Worm (Caenorhabditis elegans) whole organism, L4 larva: ENCODE data around the gene rsp-2.
A peak's percentile ranks its signal among the peaks of the same experiment; 100 is the strongest.

Experiments
- F26F4.8 ChIP-seq: fragments of 200-800 bp; sonication (Bioruptor generic); conservative IDR thresholded peaks from 2 replicates; pipeline ENCODE4 v1.3.6; 2022; ENCODE audit warnings: missing genetic modification characterization, missing compliant biosample characterization
- R02D3.7 ChIP-seq: fragments of 150-350 bp; sonication (generic microtip); optimal IDR thresholded peaks from 3 replicates; lab custom pipeline; 2014; ENCODE audit warnings: missing biosample characterization, missing genetic modification characterization
- T26A8.4 ChIP-seq: fragments of 200-800 bp; sonication (Bioruptor generic); IDR thresholded peaks from 2 replicates; pipeline ENCODE4 v1.3.6; 2022; ENCODE audit warnings: missing genetic modification characterization, missing compliant biosample characterization
- Y48G9A.11 ChIP-seq: fragments of 200-800 bp; sonication (Bioruptor generic); IDR thresholded peaks from 2 replicates; pipeline ENCODE4 v1.3.6; 2022; ENCODE audit warnings: missing genetic modification reagents, missing genetic modification characterization, missing compliant biosample characterization
- Y5F2A.4 ChIP-seq: fragments of 200-800 bp; sonication (Bioruptor generic); optimal IDR thresholded peaks from 2 replicates; lab custom pipeline; 2018; ENCODE audit warnings: mild to moderate bottlenecking, missing genetic modification characterization, missing compliant biosample characterization
- ZK337.2 ChIP-seq: fragments of 200-800 bp; sonication (Bioruptor generic); IDR thresholded peaks from 2 replicates; pipeline ENCODE4 v1.3.6; 2022; ENCODE audit warnings: missing genetic modification reagents, missing genetic modification characterization, missing compliant biosample characterization
- ZK546.5 ChIP-seq, 2 experiments: sonication (generic microtip); optimal IDR thresholded peaks; 2 replicates each; lab custom pipeline; 2017; ENCODE audit warnings: missing biosample characterization in 2 of 2, missing genetic modification characterization in 2 of 2
- aha-1 ChIP-seq: fragments of 150-350 bp; peaks from one replicate; lab custom pipeline; 2014; ENCODE audit warnings: missing biosample characterization, missing genetic modification characterization
- arid-1 ChIP-seq: fragments of 200-800 bp; sonication (Bioruptor generic); conservative IDR thresholded peaks from 2 replicates; pipeline ENCODE4 v1.3.6; 2022; ENCODE audit warnings: missing genetic modification reagents, missing genetic modification characterization, missing compliant biosample characterization
- attf-4 ChIP-seq: sonication (generic microtip); optimal IDR thresholded peaks from 3 replicates; lab custom pipeline; 2017; ENCODE audit warnings: missing biosample characterization, missing genetic modification characterization
- ceh-44 ChIP-seq: fragments of 200-800 bp; sonication (Bioruptor generic); IDR thresholded peaks from 2 replicates; pipeline ENCODE4 v1.3.6; 2022; ENCODE audit warnings: missing genetic modification reagents, missing genetic modification characterization, missing compliant biosample characterization
- ceh-62 ChIP-seq: sonication (generic microtip); optimal IDR thresholded peaks from 2 replicates; lab custom pipeline; 2017; ENCODE audit warnings: missing biosample characterization, missing genetic modification characterization
- daf-12 ChIP-seq: fragments of 150-350 bp; optimal IDR thresholded peaks from 2 replicates; lab custom pipeline; 2014; ENCODE audit warnings: missing biosample characterization, missing genetic modification reagents, missing genetic modification characterization
- dmd-6 ChIP-seq: fragments of 200-800 bp; sonication (Bioruptor generic); IDR thresholded peaks from 2 replicates; pipeline ENCODE4 v1.3.6; 2022; ENCODE audit warnings: missing genetic modification reagents, missing genetic modification characterization, missing compliant biosample characterization
- dmd-8 ChIP-seq: fragments of 200-800 bp; sonication (Bioruptor generic); IDR thresholded peaks from 2 replicates; pipeline ENCODE4 v1.3.6; 2022; ENCODE audit warnings: missing genetic modification characterization, missing compliant biosample characterization
- dmd-9 ChIP-seq: fragments of 200-800 bp; sonication (Bioruptor generic); IDR thresholded peaks from 2 replicates; pipeline ENCODE4 v1.3.6; 2022; ENCODE audit warnings: missing genetic modification reagents, missing genetic modification characterization, missing compliant biosample characterization
- dpl-1 ChIP-seq: fragments of 150-350 bp; optimal IDR thresholded peaks from 2 replicates; lab custom pipeline; 2014; ENCODE audit warnings: missing biosample characterization, missing genetic modification reagents, missing genetic modification characterization
- dve-1 ChIP-seq: sonication (generic microtip); optimal IDR thresholded peaks from 2 replicates; lab custom pipeline; 2017; ENCODE audit warnings: antibody characterized with exemption, mild to moderate bottlenecking, missing genetic modification characterization, missing compliant biosample characterization; ENCODE audit not compliant: insufficient read depth
- egl-43 ChIP-seq: fragments of 200-800 bp; sonication (Bioruptor generic); IDR thresholded peaks from 2 replicates; pipeline ENCODE4 v1.3.6; 2022; ENCODE audit warnings: missing genetic modification reagents, missing genetic modification characterization, missing compliant biosample characterization
- hif-1 ChIP-seq, 2 experiments: sonication (generic microtip); optimal IDR thresholded peaks; 2 replicates each; lab custom pipeline; 2016 to 2017; ENCODE audit warnings: missing compliant biosample characterization in 2 of 2, missing genetic modification characterization in 2 of 2, missing genetic modification reagents in 2 of 2, missing genotype in 2 of 2, mild to moderate bottlenecking in 1 of 2
- hlh-11 ChIP-seq: fragments of 200-800 bp; sonication (Bioruptor generic); optimal IDR thresholded peaks from 2 replicates; lab custom pipeline; 2018; ENCODE audit warnings: mild to moderate bottlenecking, missing genetic modification characterization, missing compliant biosample characterization
- hlh-30 ChIP-seq: sonication (generic microtip); optimal IDR thresholded peaks from 2 replicates; lab custom pipeline; 2017; ENCODE audit warnings: antibody characterized with exemption, mild to moderate bottlenecking, missing genetic modification characterization, missing compliant biosample characterization; ENCODE audit not compliant: insufficient read depth
- hmg-1.1 ChIP-seq: fragments of 200-800 bp; sonication (Bioruptor generic); IDR thresholded peaks from 2 replicates; pipeline ENCODE4 v1.3.6; 2022; ENCODE audit warnings: missing genetic modification reagents, missing genetic modification characterization, missing compliant biosample characterization
- lin-15B ChIP-seq: fragments of 150-350 bp; sonication (generic microtip); optimal IDR thresholded peaks from 3 replicates; lab custom pipeline; 2014; ENCODE audit warnings: missing biosample characterization, missing genetic modification characterization
- lin-38 ChIP-seq: fragments of 200-800 bp; sonication (Bioruptor generic); IDR thresholded peaks from 2 replicates; pipeline ENCODE4 v1.3.6; 2022; ENCODE audit warnings: missing genetic modification reagents, missing genetic modification characterization, missing compliant biosample characterization
- lin-39 ChIP-seq: fragments of 150-350 bp; optimal IDR thresholded peaks from 2 replicates; lab custom pipeline; 2014; ENCODE audit warnings: missing biosample characterization, missing genetic modification reagents, missing genetic modification characterization
- mes-2 ChIP-seq: sonication (generic microtip); optimal IDR thresholded peaks from 2 replicates; lab custom pipeline; 2016; ENCODE audit warnings: missing genotype, mild to moderate bottlenecking, missing genetic modification characterization, missing compliant biosample characterization; ENCODE audit not compliant: poor library complexity, severe bottlenecking
- mxl-2 ChIP-seq: fragments of 200-800 bp; sonication (Bioruptor generic); conservative IDR thresholded peaks from 2 replicates; pipeline ENCODE4 v1.3.6; 2022; ENCODE audit warnings: missing genetic modification reagents, missing genetic modification characterization, missing compliant biosample characterization
- mxl-3 ChIP-seq: fragments of 200-800 bp; sonication (Bioruptor generic); optimal IDR thresholded peaks from 2 replicates; lab custom pipeline; 2018; ENCODE audit warnings: mild to moderate bottlenecking, missing genetic modification characterization, missing compliant biosample characterization
- nhr-11 ChIP-seq: fragments of 150-350 bp; optimal IDR thresholded peaks from 2 replicates; lab custom pipeline; 2014; ENCODE audit warnings: missing biosample characterization, missing genetic modification characterization
- nhr-237 ChIP-seq: sonication (generic microtip); optimal IDR thresholded peaks from 2 replicates; lab custom pipeline; 2017; ENCODE audit warnings: missing biosample characterization, missing genetic modification characterization
- nhr-41 ChIP-seq: fragments of 200-800 bp; sonication (Bioruptor generic); IDR thresholded peaks from 2 replicates; pipeline ENCODE4 v1.3.6; 2022; ENCODE audit warnings: missing genetic modification reagents, missing genetic modification characterization, missing compliant biosample characterization
- nhr-48 ChIP-seq: sonication (generic microtip); optimal IDR thresholded peaks from 2 replicates; lab custom pipeline; 2016; ENCODE audit warnings: mild to moderate bottlenecking, missing genetic modification characterization, missing compliant biosample characterization
- nhr-6 ChIP-seq: fragments of 150-350 bp; optimal IDR thresholded peaks from 2 replicates; lab custom pipeline; 2014; ENCODE audit warnings: missing biosample characterization, missing genetic modification characterization
- pqm-1 ChIP-seq: sonication (generic microtip); optimal IDR thresholded peaks from 2 replicates; lab custom pipeline; 2017; ENCODE audit warnings: missing biosample characterization, missing genetic modification characterization
- saeg-2 ChIP-seq: fragments of 200-800 bp; sonication (Bioruptor generic); IDR thresholded peaks from 2 replicates; pipeline ENCODE4 v1.3.6; 2022; ENCODE audit warnings: missing genetic modification reagents, missing genetic modification characterization, missing compliant biosample characterization
- sdz-12 ChIP-seq: fragments of 200-800 bp; sonication (Bioruptor generic); optimal IDR thresholded peaks from 2 replicates; lab custom pipeline; 2018; ENCODE audit warnings: mild to moderate bottlenecking, missing genetic modification characterization, missing compliant biosample characterization
- set-16 ChIP-seq: fragments of 200-800 bp; sonication (Bioruptor generic); IDR thresholded peaks from 2 replicates; pipeline ENCODE4 v1.3.6; 2022; ENCODE audit warnings: missing genetic modification reagents, missing genetic modification characterization, missing compliant biosample characterization
- snpc-4 ChIP-seq: fragments of 150-350 bp; optimal IDR thresholded peaks from 2 replicates; lab custom pipeline; 2014; ENCODE audit warnings: missing biosample characterization, missing genetic modification characterization
- tag-97 ChIP-seq: fragments of 200-800 bp; sonication (Bioruptor generic); IDR thresholded peaks from 2 replicates; pipeline ENCODE4 v1.3.6; 2022; ENCODE audit warnings: missing genetic modification characterization, missing compliant biosample characterization
- tra-1 ChIP-seq: fragments of 200-800 bp; sonication (Bioruptor generic); IDR thresholded peaks from 2 replicates; pipeline ENCODE4 v1.3.6; 2022; ENCODE audit warnings: missing genetic modification reagents, missing genetic modification characterization, missing compliant biosample characterization
- unc-39 ChIP-seq: sonication (generic microtip); optimal IDR thresholded peaks from 2 replicates; lab custom pipeline; 2017; ENCODE audit warnings: missing biosample characterization, missing genetic modification characterization
- unc-62 ChIP-seq, 3 experiments: fragments of 150-350 bp in 1 of 3; sonication (generic microtip); optimal IDR thresholded peaks in 2 of 3; peaks in 1 of 3; 1 replicate in 1 of 3; 2 replicates in 2 of 3; lab custom pipeline; 2014 to 2017; ENCODE audit warnings: missing biosample characterization in 3 of 3, missing genetic modification characterization in 3 of 3, missing genetic modification reagents in 3 of 3, missing genotype in 1 of 3
- vab-7 ChIP-seq: fragments of 200-800 bp; sonication (Bioruptor generic); IDR thresholded peaks from 2 replicates; pipeline ENCODE4 v1.3.6; 2022; ENCODE audit warnings: missing genetic modification reagents, missing genetic modification characterization, missing compliant biosample characterization
- zfp-3 ChIP-seq: fragments of 200-800 bp; sonication (Bioruptor generic); conservative IDR thresholded peaks from 2 replicates; pipeline ENCODE4 v1.3.6; 2022; ENCODE audit warnings: missing genetic modification reagents, missing genetic modification characterization, missing compliant biosample characterization
- zip-2 ChIP-seq: fragments of 150-350 bp; optimal IDR thresholded peaks from 2 replicates; lab custom pipeline; 2014; ENCODE audit warnings: missing biosample characterization, missing genetic modification characterization
- ztf-11 ChIP-seq: fragments of 150-350 bp; optimal IDR thresholded peaks from 2 replicates; lab custom pipeline; 2014; ENCODE audit warnings: missing biosample characterization, missing genetic modification characterization

The rsp-2 gene

DNA sequence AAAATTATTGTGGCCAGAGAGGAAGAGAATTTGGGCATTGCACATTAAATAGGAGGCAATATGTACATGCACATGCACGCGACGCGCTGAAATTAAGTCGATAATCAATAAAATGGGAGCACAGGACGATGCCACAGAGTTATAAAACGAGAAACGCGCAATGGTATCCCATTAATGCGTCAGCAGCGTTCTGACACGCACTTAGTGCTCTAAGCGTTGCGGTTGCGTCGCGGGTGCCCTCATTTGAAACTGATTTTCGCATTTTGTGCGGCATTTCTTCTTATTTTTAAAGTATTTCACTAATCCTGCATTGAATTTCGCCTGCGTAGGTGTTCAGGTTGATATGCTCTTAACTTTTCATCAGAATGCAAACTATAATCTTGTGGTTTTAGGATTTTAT is 270 bp upstream of the rsp-2 start, which contains the start of gene rsp-1 (continued):
- TF ChIP-seq arid-1 (GFP tag; lab: Robert Waterston, UW) = peak; percentile 88
- TF ChIP-seq attf-4 = no peak
- no peak for TF ChIP-seq ceh-62 (tag; lab: Kevin White, UChicago)
- peak; percentile 62; the same call in 1 of the 2 replicates for TF ChIP-seq ceh-44
- TF ChIP-seq ztf-11 (tag; lab: Kevin White, UChicago) = no peak
- peak; percentile 90 for TF ChIP-seq hmg-1.1 (GFP tag; lab: Robert Waterston, UW)
- no peak for TF ChIP-seq dmd-8 (GFP tag; lab: Robert Waterston, UW)
- TF ChIP-seq lin-38 (GFP tag; lab: Robert Waterston, UW) = peak; percentile 89
- peak; percentile 93 for TF ChIP-seq nhr-6 (tag; lab: Kevin White, UChicago)
- peak; percentile 3 to 79 for TF ChIP-seq hif-1 (tag; optimal IDR thresholded peaks at IDR 0.05; lab: Kevin White, UChicago)
- TF ChIP-seq dve-1 (tag; lab: Kevin White, UChicago) = peak; percentile 97
- peak; percentile 82 for TF ChIP-seq nhr-48 (tag; lab: Kevin White, UChicago)
- TF ChIP-seq nhr-41 (GFP tag; lab: Robert Waterston, UW) = no peak
- TF ChIP-seq nhr-11 = peak; percentile 77
- TF ChIP-seq ZK337.2 (GFP tag; lab: Robert Waterston, UW) = no peak
- peak; percentile 79; the same call in 1 of the 2 replicates for TF ChIP-seq zfp-3 (GFP tag; lab: Robert Waterston, UW)
- TF ChIP-seq dpl-1 = peak; percentile 86
- no peak for TF ChIP-seq Y48G9A.11 (GFP tag; lab: Robert Waterston, UW)
- no peak for TF ChIP-seq saeg-2 (GFP tag; lab: Robert Waterston, UW)
- TF ChIP-seq hlh-30 = peak; percentile 85
- TF ChIP-seq ZK546.5 (tag; optimal IDR thresholded peaks at IDR 0.05; lab: Kevin White, UChicago) = no peak
- no peak for TF ChIP-seq mxl-2 (GFP tag; lab: Robert Waterston, UW)
- TF ChIP-seq sdz-12 (GFP tag; lab: Kevin White, UChicago) = no peak
- no peak for TF ChIP-seq nhr-237
- peak; percentile 84 for TF ChIP-seq T26A8.4 (GFP tag; lab: Robert Waterston, UW)

DNA sequence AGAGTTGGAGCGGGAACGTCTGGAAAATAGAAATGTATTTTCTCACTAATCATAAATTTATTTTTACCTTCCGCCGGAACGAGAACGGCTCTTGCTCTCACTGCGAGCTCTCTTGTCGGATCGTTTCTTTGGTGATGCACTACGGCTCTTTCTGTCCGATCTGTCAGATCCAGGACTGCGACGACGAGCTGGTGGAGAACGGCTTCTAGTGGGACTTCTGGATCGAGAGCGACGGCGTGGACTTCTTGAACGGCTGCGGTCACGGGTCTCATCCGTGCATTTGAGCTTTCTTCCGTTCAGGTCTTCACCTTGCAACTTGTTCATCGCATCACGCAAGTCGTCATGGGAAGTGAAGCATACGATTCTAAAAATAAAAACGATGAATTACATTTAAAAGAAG is 1.0 kb downstream of the rsp-2 start:
- TF ChIP-seq Y5F2A.4 (GFP tag; lab: Kevin White, UChicago) (no peak), egl-43 (GFP tag; lab: Robert Waterston, UW) (0 out of 2 replicates have a peak, but pooled peaks have one; percentile 43), lin-39 (tag; lab: Kevin White, UChicago) (no peak), set-16 (GFP tag; lab: Robert Waterston, UW) (peak; percentile 74)
- TF ChIP-seq, all 104 proteins: peak for 2

DNA sequence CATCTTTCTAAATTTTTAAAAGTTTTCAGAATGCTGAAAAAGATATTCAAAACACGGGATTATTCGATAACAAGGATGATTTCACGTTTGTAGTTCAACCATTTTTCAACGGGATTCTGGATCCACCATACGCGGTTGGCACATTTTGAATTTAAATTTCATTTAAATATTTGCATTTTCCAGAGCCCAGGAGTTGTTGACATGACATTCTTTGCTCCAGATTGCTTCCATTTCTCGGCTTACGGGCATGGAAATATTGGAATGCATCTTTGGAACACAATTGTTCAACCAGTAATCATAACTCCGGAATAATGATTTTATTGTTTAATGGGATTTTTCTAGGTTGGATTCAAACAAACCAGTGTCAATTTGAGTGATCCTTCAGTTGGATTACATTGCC is 1.9 kb downstream of the rsp-2 start:
- TF ChIP-seq tra-1 (GFP tag; lab: Robert Waterston, UW) (no peak), hlh-11 (tag; lab: Kevin White, UChicago) (no peak), nhr-237 (no peak), aha-1 (tag; lab: Kevin White, UChicago) (peak; percentile 4), unc-62 (GFP tag; optimal IDR thresholded peaks at IDR 0.05 in 1 of 2; lab: Kevin White, UChicago) (peak in 1 of 2 experiments; percentile 94), unc-62 (tag; optimal IDR thresholded peaks at IDR 0.05; lab: Kevin White, UChicago) (no peak), zip-2 (no peak)

DNA sequence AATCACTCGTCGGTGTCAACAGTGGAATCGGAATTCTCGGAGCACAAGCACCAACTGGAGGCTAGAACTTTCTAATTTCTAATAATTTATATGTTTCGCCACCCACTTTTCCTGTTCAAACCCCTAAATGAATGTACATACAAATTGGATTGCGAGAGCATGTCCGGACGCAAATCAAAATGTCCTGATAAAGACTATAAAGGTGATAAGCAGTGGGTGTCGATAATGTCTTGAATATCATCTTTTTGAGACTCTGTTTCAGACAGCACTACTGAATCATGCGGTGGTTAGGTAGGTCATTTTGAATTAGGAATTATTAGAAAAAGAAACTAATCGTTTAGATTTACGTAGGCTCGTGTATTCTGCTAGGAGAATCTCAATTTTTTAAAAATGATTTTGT is 4.0 kb downstream of the rsp-2 start, which contains the start of gene W02B12.1:
Gene W02B12.1, plus strand, starts transcription at position 269 of the 400 bp plus-strand sequence.
- TF ChIP-seq R02D3.7 (no peak), dmd-9 (GFP tag; lab: Robert Waterston, UW) (no peak), snpc-4 (tag; lab: Kevin White, UChicago) (no peak), daf-12 (tag; lab: Kevin White, UChicago) (no peak), mes-2 (tag; lab: Kevin White, UChicago) (no peak), tra-1 (GFP tag; lab: Robert Waterston, UW) (no peak), ZK546.5 (tag; optimal IDR thresholded peaks at IDR 0.05; lab: Kevin White, UChicago) (no peak), pqm-1 (tag; lab: Kevin White, UChicago) (peak; percentile 78), T26A8.4 (GFP tag; lab: Robert Waterston, UW) (no peak), mxl-3 (GFP tag; lab: Kevin White, UChicago) (peak; percentile 6), dmd-6 (GFP tag; lab: Robert Waterston, UW) (peak; percentile 30; the same call in 1 of the 2 replicates), vab-7 (no peak), unc-39 (no peak), tag-97 (GFP tag; lab: Robert Waterston, UW) (no peak), hlh-11 (tag; lab: Kevin White, UChicago) (peak; percentile 40), F26F4.8 (GFP tag; lab: Robert Waterston, UW) (no peak), lin-15B (no peak)
